Worm (Caenorhabditis elegans) whole organism, late embryonic: ENCODE measurements around the gene K07H8.2.

Experiments used
- K09A11.1 ChIP-seq: sonication (generic microtip); optimal IDR thresholded peaks from 2 replicates; lab custom pipeline; 2017; ENCODE audit warnings: antibody characterized with exemption, mild to moderate bottlenecking, missing genetic modification characterization, missing compliant biosample characterization; ENCODE audit not compliant: insufficient read depth
- T23F11.4 ChIP-seq: fragments of 200-800 bp; sonication (Bioruptor generic); optimal IDR thresholded peaks from 2 replicates; lab custom pipeline; 2018; ENCODE audit warnings: mild to moderate bottlenecking, missing genetic modification characterization, missing compliant biosample characterization
- ceh-14 ChIP-seq: sonication (generic microtip); optimal IDR thresholded peaks from 2 replicates; lab custom pipeline; 2016; ENCODE audit warnings: missing genotype, missing genetic modification characterization, missing compliant biosample characterization
- ceh-18 ChIP-seq: sonication (generic microtip); optimal IDR thresholded peaks from 2 replicates; lab custom pipeline; 2016; ENCODE audit warnings: missing genetic modification characterization, missing compliant biosample characterization
- ceh-19 ChIP-seq: fragments of 200-800 bp; sonication (Bioruptor generic); optimal IDR thresholded peaks from 2 replicates; lab custom pipeline; 2018; ENCODE audit warnings: mild to moderate bottlenecking, missing genetic modification characterization, missing compliant biosample characterization
- ceh-2 ChIP-seq: sonication (generic microtip); optimal IDR thresholded peaks from 2 replicates; lab custom pipeline; 2016; ENCODE audit warnings: missing genotype, missing genetic modification characterization, missing compliant biosample characterization
- ceh-22 ChIP-seq: sonication (generic microtip); optimal IDR thresholded peaks from 2 replicates; lab custom pipeline; 2017; ENCODE audit warnings: missing biosample characterization, missing genetic modification characterization
- ceh-24 ChIP-seq: sonication (generic microtip); optimal IDR thresholded peaks from 2 replicates; lab custom pipeline; 2016; ENCODE audit warnings: mild to moderate bottlenecking, missing genetic modification characterization, missing compliant biosample characterization
- ceh-6 ChIP-seq: fragments of 200-800 bp; sonication (Bioruptor generic); optimal IDR thresholded peaks from 2 replicates; lab custom pipeline; 2018; ENCODE audit warnings: mild to moderate bottlenecking, missing genetic modification characterization, missing compliant biosample characterization
- dve-1 ChIP-seq: sonication (generic microtip); optimal IDR thresholded peaks from 2 replicates; lab custom pipeline; 2017; ENCODE audit warnings: antibody characterized with exemption, mild to moderate bottlenecking, missing genetic modification characterization, missing compliant biosample characterization
- elt-2 ChIP-seq: sonication (generic microtip); optimal IDR thresholded peaks from 2 replicates; lab custom pipeline; 2016; ENCODE audit warnings: missing genetic modification reagents, missing genetic modification characterization, missing compliant biosample characterization
- eyg-1 ChIP-seq: sonication (generic microtip); optimal IDR thresholded peaks from 2 replicates; lab custom pipeline; 2016; ENCODE audit warnings: missing genotype, missing genetic modification characterization, missing compliant biosample characterization
- fax-1 ChIP-seq: sonication (generic microtip); optimal IDR thresholded peaks from 2 replicates; lab custom pipeline; 2016; ENCODE audit warnings: missing genotype, missing genetic modification characterization, missing compliant biosample characterization
- hlh-13 ChIP-seq: fragments of 200-800 bp; sonication (Bioruptor generic); optimal IDR thresholded peaks from 2 replicates; lab custom pipeline; 2018; ENCODE audit warnings: mild to moderate bottlenecking, missing genetic modification characterization, missing compliant biosample characterization
- hlh-15 ChIP-seq: sonication (generic microtip); optimal IDR thresholded peaks from 2 replicates; lab custom pipeline; 2016; ENCODE audit warnings: missing genetic modification characterization, missing compliant biosample characterization
- hlh-6 ChIP-seq: sonication (generic microtip); optimal IDR thresholded peaks from 2 replicates; lab custom pipeline; 2016; ENCODE audit warnings: missing genotype, missing genetic modification characterization, missing compliant biosample characterization
- hlh-8 ChIP-seq: sonication (generic microtip); optimal IDR thresholded peaks from 2 replicates; lab custom pipeline; 2016; ENCODE audit warnings: missing genotype, missing genetic modification characterization, missing compliant biosample characterization
- lim-6 ChIP-seq: sonication (generic microtip); optimal IDR thresholded peaks from 2 replicates; lab custom pipeline; 2016; ENCODE audit warnings: missing genetic modification characterization, missing compliant biosample characterization
- madf-2 ChIP-seq: sonication (generic microtip); optimal IDR thresholded peaks from 2 replicates; lab custom pipeline; 2017; ENCODE audit warnings: missing genetic modification characterization, missing compliant biosample characterization
- nhr-11 ChIP-seq: fragments of 150-350 bp; optimal IDR thresholded peaks from 2 replicates; lab custom pipeline; 2014; ENCODE audit warnings: missing biosample characterization, missing genetic modification characterization
- nhr-232 ChIP-seq: sonication (generic microtip); optimal IDR thresholded peaks from 2 replicates; lab custom pipeline; 2016; ENCODE audit warnings: missing genetic modification characterization, missing compliant biosample characterization
- npax-4 ChIP-seq: sonication (generic microtip); optimal IDR thresholded peaks from 2 replicates; lab custom pipeline; 2016; ENCODE audit warnings: missing genetic modification characterization, missing compliant biosample characterization
- odd-2 ChIP-seq: sonication (generic microtip); optimal IDR thresholded peaks from 2 replicates; lab custom pipeline; 2017; ENCODE audit warnings: antibody characterized with exemption, mild to moderate bottlenecking, missing genetic modification characterization, missing compliant biosample characterization
- pag-3 ChIP-seq: sonication (generic microtip); optimal IDR thresholded peaks from 2 replicates; lab custom pipeline; 2016; ENCODE audit warnings: missing compliant biosample characterization, missing genetic modification characterization, borderline replicate concordance
- pat-9 ChIP-seq: fragments of 200-800 bp; sonication (Bioruptor generic); optimal IDR thresholded peaks from 2 replicates; lab custom pipeline; 2018; ENCODE audit warnings: mild to moderate bottlenecking, missing genetic modification characterization, moderate library complexity, missing compliant biosample characterization
- pax-1 ChIP-seq: fragments of 150-350 bp; optimal IDR thresholded peaks from 2 replicates; lab custom pipeline; 2014; ENCODE audit warnings: missing biosample characterization, missing genetic modification characterization
- pha-4 ChIP-seq: fragments of 150-350 bp; optimal IDR thresholded peaks from 2 replicates; lab custom pipeline; 2018; ENCODE audit warnings: missing biosample characterization, missing genetic modification reagents, missing genetic modification characterization
- pqm-1 ChIP-seq: sonication (generic microtip); optimal IDR thresholded peaks from 2 replicates; lab custom pipeline; 2016; ENCODE audit warnings: missing genetic modification characterization, missing compliant biosample characterization
- pros-1 ChIP-seq: fragments of 150-350 bp; optimal IDR thresholded peaks from 2 replicates; lab custom pipeline; 2014; ENCODE audit warnings: missing biosample characterization, missing genetic modification reagents, missing genetic modification characterization
- ref-2 ChIP-seq: sonication (generic microtip); optimal IDR thresholded peaks from 2 replicates; lab custom pipeline; 2016; ENCODE audit warnings: missing genetic modification characterization, missing compliant biosample characterization
- sdc-2 ChIP-seq: sonication (generic microtip); optimal IDR thresholded peaks from 2 replicates; lab custom pipeline; 2016; ENCODE audit warnings: missing genotype, missing genetic modification characterization, missing compliant biosample characterization
- sox-2 ChIP-seq: fragments of 200-800 bp; sonication (Bioruptor generic); IDR thresholded peaks from 2 replicates; pipeline ENCODE4 v1.3.6; 2022; ENCODE audit warnings: missing genetic modification reagents, missing genetic modification characterization, missing compliant biosample characterization
- sox-4 ChIP-seq: sonication (generic microtip); optimal IDR thresholded peaks from 2 replicates; lab custom pipeline; 2017; ENCODE audit warnings: mild to moderate bottlenecking, missing genetic modification characterization, inconsistent platforms, missing compliant biosample characterization
- tbx-2 ChIP-seq: sonication (generic microtip); optimal IDR thresholded peaks from 2 replicates; lab custom pipeline; 2016; ENCODE audit warnings: missing genetic modification characterization, missing compliant biosample characterization
- unc-42 ChIP-seq: sonication (generic microtip); optimal IDR thresholded peaks from 2 replicates; lab custom pipeline; 2016; ENCODE audit warnings: missing genotype, missing genetic modification characterization, missing compliant biosample characterization
- unc-55 ChIP-seq: sonication (generic microtip); optimal IDR thresholded peaks from 2 replicates; lab custom pipeline; 2017; ENCODE audit warnings: missing biosample characterization, missing genetic modification reagents, missing genetic modification characterization
- unc-86 ChIP-seq: sonication (generic microtip); optimal IDR thresholded peaks from 2 replicates; lab custom pipeline; 2016; ENCODE audit warnings: missing genetic modification characterization, missing compliant biosample characterization

K07H8.2 gene

ce11 chrIV:8291232-8291631 lies at the start of gene K07H8.2:
Gene K07H8.2 (plus strand): TSS chrIV:8291532.
- TF ChIP-seq sox-4 (tag; lab: Kevin White, UChicago) = no peak
- TF ChIP-seq hlh-6 (tag; lab: Kevin White, UChicago) = no peak
- TF ChIP-seq pat-9 (tag; lab: Kevin White, UChicago) = no peak

- TF ChIP-seq npax-4 (tag; lab: Kevin White, UChicago) = no peak
- TF ChIP-seq K09A11.1 (tag; lab: Kevin White, UChicago) = no peak
- TF ChIP-seq ceh-2 (tag; lab: Kevin White, UChicago) = no peak
- no peak for TF ChIP-seq ceh-6 (GFP tag; lab: Kevin White, UChicago)
- TF ChIP-seq sox-2 = no peak
- no peak for TF ChIP-seq ceh-19 (GFP tag; lab: Kevin White, UChicago)
- no peak for TF ChIP-seq unc-55 (GFP tag; lab: Kevin White, UChicago)
- no peak for TF ChIP-seq pha-4 (tag; lab: Kevin White, UChicago)
- no peak for TF ChIP-seq nhr-232 (tag; lab: Kevin White, UChicago)
Observed at ce11 chrIV:8243170-8243569, 48.2 kb upstream of the K07H8.2 start.

DNA sequence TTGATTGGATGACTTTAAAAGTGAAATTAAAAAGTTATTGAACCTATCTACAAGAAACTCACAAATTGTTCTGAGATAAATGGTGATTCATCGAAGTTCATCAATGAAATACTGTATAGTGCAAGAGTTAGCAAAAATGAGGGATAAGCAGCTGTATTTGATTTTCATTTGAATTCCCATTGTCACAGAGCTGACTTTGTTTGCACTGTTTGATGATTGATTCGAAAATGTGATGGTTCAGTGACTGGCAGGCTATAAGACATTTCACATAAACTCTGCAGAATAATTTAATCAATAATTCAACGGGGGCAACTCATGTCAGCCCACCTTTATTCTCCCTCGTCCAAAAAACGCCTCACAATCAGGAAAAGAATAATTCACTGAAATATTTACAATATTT lies 47.7 kb upstream of the K07H8.2 start, which contains the start of gene T09A12.8:
Gene T09A12.8, minus strand, starts transcription at position 101 of the 400 bp plus-strand sequence.
- TF ChIP-seq pag-3 = no peak
- TF ChIP-seq eyg-1 (tag; lab: Kevin White, UChicago) = no peak
- no peak for TF ChIP-seq lim-6 (tag; lab: Kevin White, UChicago)

DNA sequence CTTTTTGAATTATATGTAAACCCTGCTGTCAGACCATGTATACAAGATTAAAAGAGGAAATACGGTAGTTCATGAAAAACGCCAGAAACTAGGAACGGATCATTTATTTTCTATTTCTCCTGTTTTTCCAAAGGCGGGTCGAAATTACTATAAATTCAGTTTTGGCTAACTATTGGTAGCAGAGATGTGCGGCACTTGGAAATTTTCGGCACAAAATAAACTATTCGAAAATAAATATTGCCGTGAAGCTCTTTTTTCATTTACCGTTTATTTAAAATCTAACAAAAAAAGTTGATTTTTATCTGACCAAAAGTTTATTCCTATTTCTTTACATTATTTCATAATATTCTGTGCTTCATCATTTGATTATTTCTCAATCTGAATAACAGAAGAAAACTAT lies 47.2 kb upstream of the K07H8.2 start, which contains the start of gene T09A12.1:
Gene T09A12.1, plus strand, starts transcription at position 301 of the 400 bp plus-strand sequence.
- TF ChIP-seq sox-2 (no peak), hlh-6 (tag; lab: Kevin White, UChicago) (no peak), ceh-22 (tag; lab: Kevin White, UChicago) (no peak), K09A11.1 (tag; lab: Kevin White, UChicago) (no peak), sdc-2 (tag; lab: Kevin White, UChicago) (no peak), npax-4 (tag; lab: Kevin White, UChicago) (no peak)
- TF ChIP-seq, all 69 proteins: peak for 0

ce11 chrIV:8247341-8247740 lies 44.0 kb upstream of the K07H8.2 start:
- no peak for TF ChIP-seq madf-2
- no peak for TF ChIP-seq hlh-8 (tag; lab: Kevin White, UChicago)
- TF ChIP-seq dve-1 (tag; lab: Kevin White, UChicago) = no peak
- TF ChIP-seq eyg-1 (tag; lab: Kevin White, UChicago) = no peak
- TF ChIP-seq fax-1 (tag; lab: Kevin White, UChicago) = no peak
- TF ChIP-seq pax-1 (tag; lab: Kevin White, UChicago) = no peak
- no peak for TF ChIP-seq ceh-14 (tag; lab: Kevin White, UChicago)
- no peak for TF ChIP-seq pqm-1 (tag; lab: Kevin White, UChicago)
- no peak for TF ChIP-seq odd-2 (tag; lab: Kevin White, UChicago)
- TF ChIP-seq sdc-2 (tag; lab: Kevin White, UChicago) = no peak
- TF ChIP-seq T23F11.4 = no peak
- TF ChIP-seq elt-2 (tag; lab: Kevin White, UChicago) = no peak
- TF ChIP-seq K09A11.1 (tag; lab: Kevin White, UChicago) = no peak
- TF ChIP-seq ceh-24 (tag; lab: Kevin White, UChicago) = no peak
- no peak for TF ChIP-seq hlh-13 (GFP tag; lab: Kevin White, UChicago)
- TF ChIP-seq unc-42 = no peak
- TF ChIP-seq pat-9 (tag; lab: Kevin White, UChicago) = no peak
- no peak for TF ChIP-seq nhr-232 (tag; lab: Kevin White, UChicago)
- TF ChIP-seq sox-2 = no peak
- TF ChIP-seq tbx-2 (tag; lab: Kevin White, UChicago) = no peak
- TF ChIP-seq, all 69 proteins: peak for 0

DNA sequence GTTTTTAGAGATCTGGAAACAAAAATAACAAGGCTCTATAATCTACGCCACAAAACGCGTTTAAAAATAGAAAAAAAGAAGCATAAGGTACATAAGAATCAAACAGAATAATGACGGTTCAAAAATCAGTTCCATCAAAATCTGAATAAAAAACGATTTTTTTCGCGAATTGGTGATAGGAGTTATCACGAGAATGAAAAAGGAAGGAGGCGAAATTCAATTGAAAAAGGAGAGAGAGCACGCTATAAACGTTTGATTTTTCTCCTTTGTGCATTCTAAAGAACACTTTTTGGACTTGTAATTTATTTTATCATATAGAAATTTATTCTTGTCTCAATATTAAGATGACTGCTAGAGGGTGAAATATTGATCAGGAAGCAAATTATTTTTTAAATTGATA lies 40.0 kb upstream of the K07H8.2 start:
- no peak for TF ChIP-seq hlh-6 (tag; lab: Kevin White, UChicago)
- TF ChIP-seq elt-2 (tag; lab: Kevin White, UChicago) = no peak
- no peak for TF ChIP-seq pha-4 (tag; lab: Kevin White, UChicago)
- TF ChIP-seq nhr-232 (tag; lab: Kevin White, UChicago) = no peak
- no peak for TF ChIP-seq tbx-2 (tag; lab: Kevin White, UChicago)
- no peak for TF ChIP-seq fax-1 (tag; lab: Kevin White, UChicago)
- TF ChIP-seq nhr-11 (tag; lab: Kevin White, UChicago) = no peak
- no peak for TF ChIP-seq hlh-15
- no peak for TF ChIP-seq ceh-18
- no peak for TF ChIP-seq unc-86 (tag; lab: Kevin White, UChicago)
- TF ChIP-seq ref-2 (tag; lab: Kevin White, UChicago) = no peak
- no peak for TF ChIP-seq madf-2
- TF ChIP-seq pros-1 (tag; lab: Kevin White, UChicago) = no peak
